Fruit fly (Drosophila melanogaster) whole organism, prepupa: Measurements from ENCODE around the gene CG6878.
A peak's percentile ranks its signal among the peaks of the same experiment; 100 is the strongest.

Experiments
- Blimp-1 ChIP-seq: fragments of 200-800 bp; sonication (Bioruptor generic); optimal IDR thresholded peaks from 3 replicates; lab custom pipeline; 2017; ENCODE audit warnings: missing biosample characterization, missing genetic modification characterization, mild to moderate bottlenecking, moderate library complexity, missing genetic modification reagents
- CG10631 ChIP-seq: fragments of 200-800 bp; sonication (Bioruptor generic); optimal IDR thresholded peaks from 2 replicates; lab custom pipeline; 2016; ENCODE audit warnings: missing biosample characterization, missing genetic modification characterization
- CG11762 ChIP-seq: fragments of 200-800 bp; sonication (Bioruptor generic); optimal IDR thresholded peaks from 3 replicates; lab custom pipeline; 2016; ENCODE audit warnings: missing biosample characterization, missing genetic modification characterization; ENCODE audit not compliant: insufficient read depth
- CG15336 ChIP-seq: fragments of 200-800 bp; sonication (Bioruptor generic); IDR thresholded peaks from 2 replicates; pipeline ENCODE4 v1.3.6; 2022; ENCODE audit warnings: missing biosample characterization, missing genetic modification characterization
- CG1621 ChIP-seq: fragments of 200-800 bp; sonication (Bioruptor generic); optimal IDR thresholded peaks from 3 replicates; lab custom pipeline; 2018; ENCODE audit warnings: missing biosample characterization, mild to moderate bottlenecking, missing genetic modification characterization
- CG16779 ChIP-seq: fragments of 200-800 bp; sonication (Bioruptor generic); optimal IDR thresholded peaks from 3 replicates; lab custom pipeline; 2017; ENCODE audit warnings: missing biosample characterization, mild to moderate bottlenecking, missing genetic modification characterization
- CG32006 ChIP-seq: fragments of 200-800 bp; sonication (Bioruptor generic); optimal IDR thresholded peaks from 3 replicates; lab custom pipeline; 2017; ENCODE audit warnings: missing biosample characterization, mild to moderate bottlenecking, missing genetic modification characterization
- CG3919 ChIP-seq: fragments of 200-800 bp; sonication (Bioruptor generic); optimal IDR thresholded peaks from 3 replicates; lab custom pipeline; 2016; ENCODE audit warnings: missing biosample characterization, missing genetic modification characterization
- CG4318 ChIP-seq: fragments of 200-800 bp; sonication (Bioruptor generic); optimal IDR thresholded peaks from 3 replicates; lab custom pipeline; 2017; ENCODE audit warnings: missing biosample characterization, mild to moderate bottlenecking, missing genetic modification characterization
- CG6276 ChIP-seq: fragments of 200-800 bp; sonication (Bioruptor generic); optimal IDR thresholded peaks from 2 replicates; lab custom pipeline; 2017; ENCODE audit warnings: missing biosample characterization, mild to moderate bottlenecking, missing genetic modification characterization
- CG6808 ChIP-seq: fragments of 200-800 bp; sonication (Bioruptor generic); optimal IDR thresholded peaks from 3 replicates; lab custom pipeline; 2017; ENCODE audit warnings: missing biosample characterization, missing genetic modification characterization, mild to moderate bottlenecking, moderate library complexity, missing genetic modification reagents
- CG6854 ChIP-seq: fragments of 200-800 bp; sonication (Bioruptor generic); optimal IDR thresholded peaks from 2 replicates; lab custom pipeline; 2017; ENCODE audit warnings: missing biosample characterization, mild to moderate bottlenecking, missing genetic modification characterization
- CG7368 ChIP-seq: fragments of 200-800 bp; sonication (Bioruptor generic); optimal IDR thresholded peaks from 3 replicates; lab custom pipeline; 2016; ENCODE audit warnings: missing biosample characterization, missing genetic modification characterization
- CG8119 ChIP-seq: fragments of 200-800 bp; sonication (Bioruptor generic); IDR thresholded peaks from 3 replicates; pipeline ENCODE4 v1.3.6; 2022; ENCODE audit warnings: missing biosample characterization, missing genetic modification characterization
- CG8319 ChIP-seq: fragments of 200-800 bp; sonication (Bioruptor generic); optimal IDR thresholded peaks from 3 replicates; lab custom pipeline; 2016; ENCODE audit warnings: missing biosample characterization, missing genetic modification characterization
- Eip75B ChIP-seq: fragments of 200-800 bp; sonication (Bioruptor generic); optimal IDR thresholded peaks from 3 replicates; lab custom pipeline; 2016; ENCODE audit warnings: missing biosample characterization, missing genetic modification characterization
- Eip78C ChIP-seq: fragments of 200-800 bp; sonication (Bioruptor generic); peaks from one replicate; lab custom pipeline; 2016; ENCODE audit warnings: missing biosample characterization, missing genetic modification characterization
- Eip93F ChIP-seq: fragments of 200-800 bp; sonication (Bioruptor generic); optimal IDR thresholded peaks from 2 replicates; lab custom pipeline; 2016; ENCODE audit warnings: missing biosample characterization, mild to moderate bottlenecking, missing genetic modification characterization
- Ets96B ChIP-seq: fragments of 200-800 bp; optimal IDR thresholded peaks from 2 replicates; lab custom pipeline; 2019; ENCODE audit warnings: missing biosample characterization, mild to moderate bottlenecking, missing genetic modification characterization, moderate library complexity
- Gug ChIP-seq: fragments of 200-800 bp; sonication (Bioruptor generic); IDR thresholded peaks from 2 replicates; pipeline ENCODE4 v1.3.6; 2022; ENCODE audit warnings: missing biosample characterization, missing genetic modification characterization
- Hr38 ChIP-seq: sonication (Bioruptor generic); optimal IDR thresholded peaks from 2 replicates; lab custom pipeline; 2016; ENCODE audit warnings: missing biosample characterization, missing genetic modification characterization
- Hr4 ChIP-seq: fragments of 200-800 bp; sonication (Bioruptor generic); optimal IDR thresholded peaks from 3 replicates; lab custom pipeline; 2016; ENCODE audit warnings: missing biosample characterization, missing genetic modification characterization
- Smox ChIP-seq: fragments of 200-800 bp; sonication (Bioruptor generic); optimal IDR thresholded peaks from 3 replicates; lab custom pipeline; 2016; ENCODE audit warnings: missing biosample characterization, missing genetic modification characterization
- Sox14 ChIP-seq: fragments of 200-800 bp; sonication (Bioruptor generic); optimal IDR thresholded peaks from 3 replicates; lab custom pipeline; 2016; ENCODE audit warnings: missing biosample characterization, missing genetic modification characterization
- Sox15 ChIP-seq: fragments of 200-800 bp; sonication (Bioruptor generic); optimal IDR thresholded peaks from 3 replicates; lab custom pipeline; 2016; ENCODE audit warnings: missing biosample characterization, missing genetic modification characterization
- achi ChIP-seq: fragments of 200-800 bp; sonication (Bioruptor generic); optimal IDR thresholded peaks from 3 replicates; lab custom pipeline; 2016; ENCODE audit warnings: missing biosample characterization, missing genetic modification characterization
- acj6 ChIP-seq: fragments of 200-800 bp; sonication (Bioruptor generic); optimal IDR thresholded peaks from 3 replicates; lab custom pipeline; 2016; ENCODE audit warnings: missing biosample characterization, missing genetic modification characterization
- dac ChIP-seq: fragments of 200-800 bp; sonication (Bioruptor generic); optimal IDR thresholded peaks from 2 replicates; lab custom pipeline; 2017; ENCODE audit warnings: missing biosample characterization, mild to moderate bottlenecking, missing genetic modification characterization
- eg ChIP-seq: fragments of 200-800 bp; sonication (Bioruptor generic); IDR thresholded peaks from 3 replicates; pipeline ENCODE4 v1.3.6; 2022; ENCODE audit warnings: missing biosample characterization, missing genetic modification characterization
- esn ChIP-seq: fragments of 200-800 bp; sonication (Bioruptor generic); optimal IDR thresholded peaks from 2 replicates; lab custom pipeline; 2016; ENCODE audit warnings: missing biosample characterization, mild to moderate bottlenecking, missing genetic modification characterization, moderate library complexity
- fd59A ChIP-seq: fragments of 200-800 bp; sonication (Bioruptor generic); optimal IDR thresholded peaks from 2 replicates; lab custom pipeline; 2017; ENCODE audit warnings: missing biosample characterization, mild to moderate bottlenecking, missing genetic modification characterization, missing genetic modification reagents
- fd85E ChIP-seq: fragments of 200-800 bp; sonication (Bioruptor generic); optimal IDR thresholded peaks from 3 replicates; lab custom pipeline; 2016; ENCODE audit warnings: missing biosample characterization, missing genetic modification characterization
- fkh ChIP-seq: fragments of 200-800 bp; sonication (Bioruptor generic); optimal IDR thresholded peaks from 3 replicates; lab custom pipeline; 2017; ENCODE audit warnings: missing biosample characterization, mild to moderate bottlenecking, missing genetic modification characterization, moderate library complexity
- lz ChIP-seq: fragments of 200-800 bp; sonication (Bioruptor generic); optimal IDR thresholded peaks from 3 replicates; lab custom pipeline; 2016; ENCODE audit warnings: missing biosample characterization, missing genetic modification characterization
- net ChIP-seq: fragments of 200-800 bp; sonication (Bioruptor generic); optimal IDR thresholded peaks from 3 replicates; lab custom pipeline; 2016; ENCODE audit warnings: missing biosample characterization, missing genetic modification characterization
- salr ChIP-seq, 2 experiments: fragments of 200-800 bp; sonication (Bioruptor generic); optimal IDR thresholded peaks; 3 replicates each; lab custom pipeline; 2016 to 2018; ENCODE audit warnings: missing biosample characterization in 2 of 2, missing genetic modification characterization in 2 of 2, mild to moderate bottlenecking in 1 of 2
- spab ChIP-seq: fragments of 200-800 bp; sonication (Bioruptor generic); optimal IDR thresholded peaks from 2 replicates; lab custom pipeline; 2017; ENCODE audit warnings: missing biosample characterization, mild to moderate bottlenecking, missing genetic modification characterization, missing genetic modification reagents
- ss ChIP-seq, 2 experiments: fragments of 200-800 bp; sonication (Bioruptor generic); optimal IDR thresholded peaks; 2 replicates in 1 of 2; 3 replicates in 1 of 2; lab custom pipeline; 2017 to 2018; ENCODE audit warnings: mild to moderate bottlenecking in 2 of 2, missing biosample characterization in 2 of 2, missing genetic modification characterization in 2 of 2, moderate library complexity in 1 of 2
- topi ChIP-seq: fragments of 200-800 bp; sonication (Bioruptor generic); optimal IDR thresholded peaks from 3 replicates; lab custom pipeline; 2016; ENCODE audit warnings: missing biosample characterization, missing genetic modification characterization
- vri ChIP-seq: fragments of 200-800 bp; sonication (Bioruptor generic); optimal IDR thresholded peaks from 3 replicates; lab custom pipeline; 2016; ENCODE audit warnings: missing biosample characterization, mild to moderate bottlenecking, missing genetic modification characterization

CG6878 gene

DNA sequence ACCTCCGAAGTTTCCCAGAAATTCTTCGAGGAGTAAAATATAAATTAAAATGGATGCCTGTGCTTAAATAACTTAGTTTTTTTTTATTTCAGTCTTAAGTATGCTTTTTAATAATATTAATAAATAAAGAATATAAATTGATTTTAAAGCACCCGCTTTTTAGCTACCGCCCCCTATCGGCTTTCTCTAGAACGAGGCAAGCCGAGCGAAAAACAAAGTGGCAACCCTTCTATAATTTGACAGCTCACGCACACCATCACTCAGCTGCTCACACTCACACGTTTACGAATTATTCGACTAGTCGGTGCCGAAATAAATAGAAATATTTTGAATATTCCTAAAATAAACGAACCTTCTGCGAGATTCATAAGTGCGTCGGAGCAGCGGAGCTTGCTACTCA, at the start of gene CG6878:
Gene CG6878, plus strand, starts transcription at position 269 of the 400 bp plus-strand sequence.
- TF ChIP-seq esn (GFP tag; lab: Kevin White, UChicago) (peak; percentile 9), spab (GFP tag; lab: Kevin White, UChicago) (no peak), Sox14 (no peak), CG8119 (no peak), Sox15 (GFP tag; lab: Kevin White, UChicago) (no peak), topi (GFP tag; lab: Kevin White, UChicago) (no peak), CG3919 (GFP tag; lab: Kevin White, UChicago) (no peak), CG7368 (no peak), fd59A (GFP tag; lab: Kevin White, UChicago) (no peak), CG4318 (GFP tag; lab: Kevin White, UChicago) (no peak), Eip93F (GFP tag; lab: Kevin White, UChicago) (no peak), fd85E (GFP tag; lab: Kevin White, UChicago) (no peak), net (GFP tag; lab: Kevin White, UChicago) (no peak), CG32006 (GFP tag; lab: Kevin White, UChicago) (no peak), CG6808 (GFP tag; lab: Kevin White, UChicago) (no peak), achi (GFP tag; lab: Kevin White, UChicago) (peak; percentile 100), dac (no peak), eg (GFP tag; lab: Robert Waterston, UW) (no peak), Eip78C (GFP tag; lab: Kevin White, UChicago) (peak; percentile 59), CG8319 (GFP tag; lab: Kevin White, UChicago) (no peak), Gug (no peak), Ets96B (tag; lab: Kevin White, UChicago) (no peak), acj6 (no peak), CG16779 (tag; lab: Kevin White, UChicago) (no peak), CG6854 (no peak)

DNA sequence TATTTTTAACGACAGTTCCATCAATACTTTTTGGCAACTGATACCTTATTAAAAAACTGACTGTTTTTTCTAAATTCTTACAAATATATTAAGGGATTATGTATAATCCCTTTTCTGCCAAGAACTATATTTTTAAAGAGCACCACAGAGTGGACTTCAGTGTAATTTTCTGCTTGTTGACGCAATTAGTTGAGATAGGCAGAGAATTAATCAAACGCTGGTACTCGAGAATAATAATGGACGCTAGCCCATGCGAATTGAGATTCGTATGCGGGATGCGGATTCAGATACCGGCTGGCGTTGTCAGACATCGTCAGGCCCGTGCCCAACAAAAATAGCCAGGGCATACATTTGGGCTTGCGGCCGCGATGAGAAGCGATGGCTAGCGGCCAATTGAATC, 48.4 kb upstream of the CG6878 start, which contains the start of gene CG13458:
Gene CG13458, plus strand, starts transcription at position 301 of the 400 bp plus-strand sequence.
- peak; percentile 68 for TF ChIP-seq Eip78C (GFP tag; lab: Kevin White, UChicago)
- TF ChIP-seq CG15336 (GFP tag; lab: Robert Waterston, UW), result 0 out of 2 replicates have a peak, but pooled peaks have one; percentile 7
- no peak for TF ChIP-seq CG3919 (GFP tag; lab: Kevin White, UChicago)
- no peak for TF ChIP-seq CG7368
- TF ChIP-seq, all 60 proteins: peak for 2

DNA sequence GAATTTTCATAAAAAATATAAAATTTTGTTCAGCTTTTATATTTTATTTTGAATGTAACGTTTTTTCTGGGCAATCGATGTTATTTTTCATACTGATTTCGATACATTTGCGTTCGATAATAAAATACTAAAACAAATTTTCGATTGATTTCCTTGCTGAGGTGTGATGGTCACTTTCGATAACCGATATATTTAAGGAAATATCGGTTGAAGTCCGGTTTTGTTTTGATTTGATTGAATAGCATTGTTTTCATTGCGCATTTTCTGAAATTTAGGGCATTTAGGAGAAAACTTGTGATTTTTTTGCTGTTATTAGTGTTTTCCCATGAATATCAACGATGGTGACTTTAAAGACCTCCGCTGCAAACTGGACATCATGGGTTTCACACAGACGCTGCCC, 45.1 kb upstream of the CG6878 start, which contains the start of gene Cep135:
Gene Cep135, plus strand, starts transcription at position 202 of the 400 bp plus-strand sequence.
- TF ChIP-seq CG15336 (GFP tag; lab: Robert Waterston, UW) (no peak), CG6808 (GFP tag; lab: Kevin White, UChicago) (no peak), CG10631 (GFP tag; lab: Kevin White, UChicago) (no peak), esn (GFP tag; lab: Kevin White, UChicago) (peak; percentile 10), Blimp-1 (GFP tag; lab: Kevin White, UChicago) (no peak), Eip78C (GFP tag; lab: Kevin White, UChicago) (peak; percentile 30), CG3919 (GFP tag; lab: Kevin White, UChicago) (no peak), lz (GFP tag; lab: Kevin White, UChicago) (no peak), vri (GFP tag; lab: Kevin White, UChicago) (no peak), CG16779 (tag; lab: Kevin White, UChicago) (no peak)

DNA sequence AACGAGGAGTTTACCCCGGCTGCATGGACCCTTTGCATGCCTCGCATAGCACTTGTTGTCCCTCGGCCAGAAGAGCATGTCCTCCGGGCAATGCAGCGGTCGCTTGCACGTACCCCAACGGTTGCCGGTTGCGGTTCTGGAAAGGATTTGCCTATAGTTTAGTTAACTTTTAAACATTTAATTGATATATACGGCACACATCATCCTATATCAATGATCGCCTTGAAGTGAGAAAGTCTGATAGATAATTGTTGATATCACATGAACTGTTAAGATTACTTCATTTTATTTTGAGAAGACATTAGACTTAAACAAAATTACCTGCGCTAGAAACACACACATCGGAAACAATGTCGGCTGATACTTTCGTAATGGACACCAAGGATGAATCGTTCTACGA, 40.3 kb upstream of the CG6878 start, which contains the start of gene CG32847:
Gene CG32847, plus strand, starts transcription at position 301 of the 400 bp plus-strand sequence.
- TF ChIP-seq CG11762 (GFP tag; lab: Kevin White, UChicago) (no peak), Eip75B (GFP tag; lab: Kevin White, UChicago) (no peak)

DNA sequence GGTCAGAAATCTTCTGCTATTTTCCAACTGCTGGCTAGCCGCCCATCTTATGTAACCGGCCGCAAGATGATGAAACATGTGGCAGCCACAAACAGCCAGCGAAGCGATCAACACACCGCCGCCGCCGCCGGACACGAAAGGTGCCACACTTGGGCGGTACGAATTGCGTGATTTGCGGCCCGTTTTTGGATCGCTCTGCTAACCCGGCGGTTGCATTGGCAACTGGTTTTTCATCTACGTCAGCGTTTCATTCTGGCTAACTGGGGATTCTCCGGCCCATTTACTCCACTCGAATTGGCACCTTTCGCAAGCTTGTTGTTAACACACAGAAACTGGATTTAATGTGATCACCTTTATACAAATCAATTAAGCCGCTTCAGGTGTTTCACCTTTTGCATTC, 37.9 kb upstream of the CG6878 start:
- TF ChIP-seq Gug, result no peak
- no peak for TF ChIP-seq CG7368
- no peak for TF ChIP-seq Smox (GFP tag; lab: Kevin White, UChicago)
- TF ChIP-seq vri (GFP tag; lab: Kevin White, UChicago), result no peak
- TF ChIP-seq CG1621 (tag; lab: Kevin White, UChicago), result peak; percentile 25
- no peak for TF ChIP-seq Eip75B (GFP tag; lab: Kevin White, UChicago)
- TF ChIP-seq esn (GFP tag; lab: Kevin White, UChicago), result no peak
- no peak for TF ChIP-seq Hr38 (GFP tag; lab: Kevin White, UChicago)
- no peak for TF ChIP-seq CG6276 (GFP tag; lab: Kevin White, UChicago)
- peak; percentile 72 for TF ChIP-seq Eip78C (GFP tag; lab: Kevin White, UChicago)
- no peak for TF ChIP-seq salr (GFP tag; optimal IDR thresholded peaks at IDR 0.05; lab: Kevin White, UChicago)
- TF ChIP-seq spab (GFP tag; lab: Kevin White, UChicago), result no peak
- no peak for TF ChIP-seq fkh
- TF ChIP-seq ss (GFP tag; optimal IDR thresholded peaks at IDR 0.05; lab: Kevin White, UChicago), result peak in 1 of 2 experiments; percentile 69
- TF ChIP-seq acj6, result no peak
- TF ChIP-seq Hr4 (GFP tag; lab: Kevin White, UChicago), result no peak
- no peak for TF ChIP-seq eg (GFP tag; lab: Robert Waterston, UW)
